Worm (Caenorhabditis elegans) whole organism, mixed stage, embryonic: ENCODE measurements around the gene Y110A2AL.2.

ENCODE experiments used
- M03D4.4 ChIP-seq: sonication (generic microtip); optimal IDR thresholded peaks from 2 replicates; lab custom pipeline; 2017; ENCODE audit warnings: mild to moderate bottlenecking, missing genetic modification characterization, missing compliant biosample characterization
- bed-3 ChIP-seq: fragments of 200-800 bp; sonication (Bioruptor generic); optimal IDR thresholded peaks from 3 replicates; lab custom pipeline; 2018; ENCODE audit warnings: mild to moderate bottlenecking, missing genetic modification characterization, moderate library complexity, missing compliant biosample characterization
- blmp-1 ChIP-seq: fragments of 150-350 bp; optimal IDR thresholded peaks from 2 replicates; lab custom pipeline; 2014; ENCODE audit warnings: missing biosample characterization, missing genetic modification characterization
- ceh-39 ChIP-seq: fragments of 150-350 bp; optimal IDR thresholded peaks from 2 replicates; lab custom pipeline; 2014; ENCODE audit warnings: missing biosample characterization, missing genetic modification characterization
- ceh-43 ChIP-seq: fragments of 200-800 bp; sonication (Bioruptor generic); optimal IDR thresholded peaks from 2 replicates; lab custom pipeline; 2018; ENCODE audit warnings: mild to moderate bottlenecking, missing genetic modification characterization, moderate library complexity, missing compliant biosample characterization
- ceh-83 ChIP-seq: fragments of 200-800 bp; sonication (Bioruptor generic); optimal IDR thresholded peaks from 2 replicates; lab custom pipeline; 2018; ENCODE audit warnings: mild to moderate bottlenecking, missing genetic modification characterization, missing compliant biosample characterization
- ces-1 ChIP-seq: fragments of 150-350 bp; optimal IDR thresholded peaks from 2 replicates; lab custom pipeline; 2014; ENCODE audit warnings: missing biosample characterization, missing genetic modification reagents, missing genetic modification characterization
- cnd-1 ChIP-seq: fragments of 200-800 bp; sonication (Bioruptor generic); optimal IDR thresholded peaks from 2 replicates; lab custom pipeline; 2018; ENCODE audit warnings: mild to moderate bottlenecking, missing genetic modification characterization, missing compliant biosample characterization
- drap-1 ChIP-seq: fragments of 200-800 bp; sonication (Bioruptor generic); optimal IDR thresholded peaks from 3 replicates; lab custom pipeline; 2018; ENCODE audit warnings: mild to moderate bottlenecking, missing genetic modification characterization, missing compliant biosample characterization
- elt-3 ChIP-seq: fragments of 150-350 bp; optimal IDR thresholded peaks from 2 replicates; lab custom pipeline; 2014; ENCODE audit warnings: missing biosample characterization, missing genetic modification characterization
- flh-1 ChIP-seq: fragments of 200-800 bp; sonication (Bioruptor generic); optimal IDR thresholded peaks from 2 replicates; lab custom pipeline; 2018; ENCODE audit warnings: mild to moderate bottlenecking, missing genetic modification characterization, moderate library complexity, missing compliant biosample characterization
- ham-2 ChIP-seq: fragments of 200-800 bp; sonication (Bioruptor generic); optimal IDR thresholded peaks from 2 replicates; lab custom pipeline; 2018; ENCODE audit warnings: mild to moderate bottlenecking, missing genetic modification characterization, missing compliant biosample characterization
- hlh-1 ChIP-seq: fragments of 150-350 bp; optimal IDR thresholded peaks from 2 replicates; lab custom pipeline; 2014; ENCODE audit warnings: missing biosample characterization, missing genetic modification reagents, missing genetic modification characterization
- lin-13 ChIP-seq: fragments of 150-350 bp; optimal IDR thresholded peaks from 2 replicates; lab custom pipeline; 2014; ENCODE audit warnings: missing biosample characterization, missing genetic modification characterization
- lin-32 ChIP-seq: fragments of 200-800 bp; sonication (Bioruptor generic); optimal IDR thresholded peaks from 2 replicates; lab custom pipeline; 2018; ENCODE audit warnings: mild to moderate bottlenecking, missing genetic modification characterization, missing compliant biosample characterization
- lsy-2 ChIP-seq: fragments of 150-350 bp; optimal IDR thresholded peaks from 2 replicates; lab custom pipeline; 2014; ENCODE audit warnings: missing biosample characterization, missing genetic modification characterization
- mab-5 ChIP-seq: fragments of 150-350 bp; optimal IDR thresholded peaks from 2 replicates; lab custom pipeline; 2014; ENCODE audit warnings: missing biosample characterization, missing genetic modification characterization
- mep-1 ChIP-seq: fragments of 150-350 bp; optimal IDR thresholded peaks from 2 replicates; lab custom pipeline; 2017; ENCODE audit warnings: missing biosample characterization, missing genetic modification reagents, missing genetic modification characterization, inconsistent platforms
- mls-2 ChIP-seq: sonication (generic microtip); optimal IDR thresholded peaks from 2 replicates; lab custom pipeline; 2016; ENCODE audit warnings: mild to moderate bottlenecking, missing genetic modification characterization, moderate library complexity, missing compliant biosample characterization
- nhr-12 ChIP-seq: fragments of 150-350 bp; optimal IDR thresholded peaks from 2 replicates; lab custom pipeline; 2014; ENCODE audit warnings: missing biosample characterization, missing genetic modification characterization
- nhr-2 ChIP-seq: fragments of 150-350 bp; optimal IDR thresholded peaks from 2 replicates; lab custom pipeline; 2014; ENCODE audit warnings: missing biosample characterization, missing genetic modification characterization
- nhr-237 ChIP-seq: fragments of 150-350 bp; optimal IDR thresholded peaks from 2 replicates; lab custom pipeline; 2014; ENCODE audit warnings: missing biosample characterization, missing genetic modification characterization
- nhr-28 ChIP-seq: fragments of 150-350 bp; optimal IDR thresholded peaks from 2 replicates; lab custom pipeline; 2014; ENCODE audit warnings: missing biosample characterization, missing genetic modification characterization
- nhr-76 ChIP-seq: sonication (generic microtip); optimal IDR thresholded peaks from 2 replicates; lab custom pipeline; 2017; ENCODE audit warnings: missing biosample characterization, missing genetic modification characterization
- sem-2 ChIP-seq: fragments of 200-800 bp; sonication (Bioruptor generic); optimal IDR thresholded peaks from 2 replicates; lab custom pipeline; 2018; ENCODE audit warnings: mild to moderate bottlenecking, missing genetic modification characterization, missing compliant biosample characterization
- sptf-1 ChIP-seq: sonication (generic microtip); optimal IDR thresholded peaks from 2 replicates; lab custom pipeline; 2017; ENCODE audit warnings: mild to moderate bottlenecking, missing genetic modification characterization, moderate library complexity, missing compliant biosample characterization
- unc-120 ChIP-seq: sonication (generic microtip); optimal IDR thresholded peaks from 2 replicates; lab custom pipeline; 2017; ENCODE audit warnings: missing genetic modification characterization, missing compliant biosample characterization; ENCODE audit not compliant: poor library complexity, severe bottlenecking
- unc-39 ChIP-seq: fragments of 150-350 bp; optimal IDR thresholded peaks from 2 replicates; lab custom pipeline; 2014; ENCODE audit warnings: missing biosample characterization, missing genetic modification characterization
- unc-62 ChIP-seq: fragments of 150-350 bp; optimal IDR thresholded peaks from 2 replicates; lab custom pipeline; 2014; ENCODE audit warnings: missing biosample characterization, missing genetic modification reagents, missing genetic modification characterization
- zip-8 ChIP-seq: fragments of 150-350 bp; optimal IDR thresholded peaks from 2 replicates; lab custom pipeline; 2014; ENCODE audit warnings: missing biosample characterization, missing genetic modification characterization
- ztf-11 ChIP-seq: fragments of 150-350 bp; optimal IDR thresholded peaks from 2 replicates; lab custom pipeline; 2014; ENCODE audit warnings: missing biosample characterization, missing genetic modification characterization

The Y110A2AL.2 gene

ce11 chrII:2867701-2868100, at the start of gene Y110A2AL.2:
Y110A2AL.2 (plus strand) TSS chrII:2868001.
- TF ChIP-seq mls-2 (tag; lab: Kevin White, UChicago) (no peak), nhr-76 (tag; lab: Kevin White, UChicago) (no peak), hlh-1 (tag; lab: Kevin White, UChicago) (no peak), unc-62 (GFP tag; lab: Kevin White, UChicago) (no peak)
- TF ChIP-seq, all 35 proteins: peak for 0

ce11 chrII:2822435-2822920, 45.3 kb upstream of the Y110A2AL.2 start, which contains the start of the genes fut-4 and K12H6.10:
fut-4 (minus strand) TSS chrII:2822535.
K12H6.10 (plus strand) TSS chrII:2822870.
- no peak for TF ChIP-seq nhr-28
- TF ChIP-seq M03D4.4 (tag; lab: Kevin White, UChicago): no peak
- TF ChIP-seq ceh-43 (GFP tag; lab: Kevin White, UChicago): no peak
- TF ChIP-seq flh-1: no peak
- no peak for TF ChIP-seq nhr-76 (tag; lab: Kevin White, UChicago)
- no peak for TF ChIP-seq ceh-83 (GFP tag; lab: Kevin White, UChicago)
- no peak for TF ChIP-seq unc-62 (GFP tag; lab: Kevin White, UChicago)
- no peak for TF ChIP-seq zip-8
- TF ChIP-seq ztf-11 (tag; lab: Kevin White, UChicago): no peak
- TF ChIP-seq elt-3 (tag; lab: Kevin White, UChicago): no peak
- no peak for TF ChIP-seq sem-2 (GFP tag; lab: Kevin White, UChicago)
- TF ChIP-seq lin-13 (tag; lab: Kevin White, UChicago): no peak
- no peak for TF ChIP-seq nhr-237 (tag; lab: Kevin White, UChicago)
- no peak for TF ChIP-seq ham-2 (GFP tag; lab: Kevin White, UChicago)
- no peak for TF ChIP-seq mep-1 (tag; lab: Kevin White, UChicago)
- TF ChIP-seq unc-39: no peak
- TF ChIP-seq lsy-2 (tag; lab: Kevin White, UChicago): no peak

- TF ChIP-seq nhr-28: no peak
- TF ChIP-seq ces-1 (GFP tag; lab: Kevin White, UChicago): no peak
- no peak for TF ChIP-seq ceh-83 (GFP tag; lab: Kevin White, UChicago)
Measured at ce11 chrII:2824169-2824568, 43.6 kb upstream of the Y110A2AL.2 start, which contains the start of the genes K12H6.4 and K12H6.9. K12H6.4 (minus strand) TSS chrII:2824269. K12H6.9 (plus strand) TSS chrII:2824404.

ce11 chrII:2826073-2826472, 41.7 kb upstream of the Y110A2AL.2 start, which contains the start of gene K12H6.5:
K12H6.5 (minus strand) TSS chrII:2826173.
- TF ChIP-seq M03D4.4 (tag; lab: Kevin White, UChicago) (no peak), flh-1 (no peak), nhr-12 (tag; lab: Kevin White, UChicago) (no peak), ztf-11 (tag; lab: Kevin White, UChicago) (no peak), cnd-1 (tag; lab: Kevin White, UChicago) (no peak), nhr-28 (no peak), lin-13 (tag; lab: Kevin White, UChicago) (no peak)

- TF ChIP-seq unc-120 (tag; lab: Kevin White, UChicago) (no peak), mab-5 (tag; lab: Kevin White, UChicago) (no peak), nhr-28 (no peak), mls-2 (tag; lab: Kevin White, UChicago) (no peak), ceh-43 (GFP tag; lab: Kevin White, UChicago) (no peak), blmp-1 (tag; lab: Kevin White, UChicago) (no peak), sptf-1 (tag; lab: Kevin White, UChicago) (no peak), ztf-11 (tag; lab: Kevin White, UChicago) (no peak), sem-2 (GFP tag; lab: Kevin White, UChicago) (no peak), nhr-12 (tag; lab: Kevin White, UChicago) (no peak), zip-8 (no peak), nhr-237 (tag; lab: Kevin White, UChicago) (no peak), drap-1 (GFP tag; lab: Kevin White, UChicago) (no peak), lin-32 (GFP tag; lab: Kevin White, UChicago) (no peak), nhr-2 (tag; lab: Kevin White, UChicago) (no peak), ceh-39 (tag; lab: Kevin White, UChicago) (no peak), bed-3 (no peak)
- TF ChIP-seq, all 35 proteins: peak for 0
Measured at ce11 chrII:2827859-2828403, 39.9 kb upstream of the Y110A2AL.2 start, which contains the start of gene K12H6.8. K12H6.8 (plus strand) TSS chrII:2827896.
